Fruit fly (Drosophila melanogaster) whole organism, wandering third instar larva: ENCODE measurements around the gene SoxN.
A peak's percentile ranks its signal among the peaks of the same experiment; 100 is the strongest.

Experiments used
- Abd-B ChIP-seq: fragments of >200 bp; optimal IDR thresholded peaks from 2 replicates; lab custom pipeline; 2017; ENCODE audit warnings: missing biosample characterization, missing genetic modification characterization
- CG32264 ChIP-seq: fragments of 200-800 bp; sonication (Bioruptor generic); optimal IDR thresholded peaks from 2 replicates; lab custom pipeline; 2016; ENCODE audit warnings: missing biosample characterization, missing genetic modification characterization
- CG9705 ChIP-seq: fragments of 200-800 bp; sonication (Bioruptor generic); optimal IDR thresholded peaks from 2 replicates; lab custom pipeline; 2018; ENCODE audit warnings: missing biosample characterization, mild to moderate bottlenecking, missing genetic modification characterization
- CrebA ChIP-seq: fragments of 200-800 bp; sonication (Bioruptor generic); optimal IDR thresholded peaks from 2 replicates; lab custom pipeline; 2016; ENCODE audit warnings: missing biosample characterization, mild to moderate bottlenecking, missing genetic modification characterization, borderline replicate concordance
- Dfd ChIP-seq: fragments of >200 bp; optimal IDR thresholded peaks from 2 replicates; lab custom pipeline; 2017; ENCODE audit warnings: missing biosample characterization, missing genetic modification characterization
- Dif ChIP-seq: fragments of 200-275, 200-300 bp; sonication (Bioruptor generic); optimal IDR thresholded peaks from 2 replicates; lab custom pipeline; 2018; ENCODE audit warnings: missing biosample characterization, missing genetic modification characterization; ENCODE audit not compliant: partially characterized antibody
- GATAd ChIP-seq: sonication (Bioruptor generic); optimal IDR thresholded peaks from 2 replicates; lab custom pipeline; 2016; ENCODE audit warnings: missing biosample characterization, missing genetic modification characterization
- HLH106 ChIP-seq: fragments of 200-800 bp; optimal IDR thresholded peaks from 3 replicates; lab custom pipeline; 2019; ENCODE audit warnings: missing biosample characterization, mild to moderate bottlenecking, missing genetic modification characterization, moderate library complexity
- Hnf4 ChIP-seq: fragments of 200-800 bp; sonication (Bioruptor generic); optimal IDR thresholded peaks from 2 replicates; lab custom pipeline; 2016; ENCODE audit warnings: missing biosample characterization, mild to moderate bottlenecking, missing genetic modification characterization
- Hr78 ChIP-seq: fragments of >200 bp; optimal IDR thresholded peaks from 2 replicates; lab custom pipeline; 2017; ENCODE audit warnings: missing biosample characterization, missing genetic modification characterization
- Hr83 ChIP-seq: fragments of 200-300 bp; sonication (Bioruptor generic); optimal IDR thresholded peaks from 2 replicates; lab custom pipeline; 2016; ENCODE audit warnings: missing biosample characterization, mild to moderate bottlenecking, missing genetic modification characterization, moderate library complexity; ENCODE audit not compliant: poor library complexity, severe bottlenecking
- Jra ChIP-seq: sonication (Bioruptor generic); optimal IDR thresholded peaks from 2 replicates; lab custom pipeline; 2016; ENCODE audit warnings: missing biosample characterization, missing genetic modification characterization
- Mio ChIP-seq: sonication (Bioruptor generic); optimal IDR thresholded peaks from 2 replicates; lab custom pipeline; 2016; ENCODE audit warnings: missing biosample characterization, missing genetic modification characterization
- Myc ChIP-seq: fragments of >200 bp; optimal IDR thresholded peaks from 2 replicates; lab custom pipeline; 2017
- N ChIP-seq: fragments of >200 bp; optimal IDR thresholded peaks from 2 replicates; lab custom pipeline; 2018; ENCODE audit warnings: missing biosample characterization, missing external identifiers, missing genetic modification characterization
- OdsH ChIP-seq: fragments of 200-800 bp; sonication (Bioruptor generic); optimal IDR thresholded peaks from 2 replicates; lab custom pipeline; 2016; ENCODE audit warnings: missing biosample characterization, mild to moderate bottlenecking, missing genetic modification characterization
- Rel ChIP-seq, 2 experiments: fragments of 200-800 bp; sonication (Bioruptor generic) in 1 of 2; optimal IDR thresholded peaks; 2 replicates in 1 of 2; 3 replicates in 1 of 2; lab custom pipeline; 2016 to 2019; ENCODE audit warnings: mild to moderate bottlenecking in 2 of 2, missing biosample characterization in 2 of 2, missing genetic modification characterization in 2 of 2, moderate library complexity in 1 of 2
- Sp1 ChIP-seq: fragments of 200-800 bp; sonication (Bioruptor generic); optimal IDR thresholded peaks from 3 replicates; lab custom pipeline; 2019; ENCODE audit warnings: missing biosample characterization, mild to moderate bottlenecking, missing genetic modification characterization, moderate library complexity
- Vsx2 ChIP-seq: fragments of 200-300, 225-300 bp; sonication (Bioruptor generic); optimal IDR thresholded peaks from 2 replicates; lab custom pipeline; 2018; ENCODE audit warnings: missing biosample characterization, missing genetic modification characterization; ENCODE audit not compliant: partially characterized antibody
- br ChIP-seq: fragments of 200-800 bp; sonication (Bioruptor generic); optimal IDR thresholded peaks from 2 replicates; lab custom pipeline; 2016; ENCODE audit warnings: missing biosample characterization, missing genetic modification characterization
- brk ChIP-seq: fragments of 200-800 bp; sonication (Bioruptor generic); optimal IDR thresholded peaks from 2 replicates; lab custom pipeline; 2016; ENCODE audit warnings: missing biosample characterization, mild to moderate bottlenecking, missing genetic modification characterization
- dl ChIP-seq, 2 experiments: fragments of 175-275, 200-275 bp in 1 of 2; fragments of 200-275 bp in 1 of 2; sonication (Bioruptor generic); optimal IDR thresholded peaks; lab custom pipeline; 2018; ENCODE audit warnings: mild to moderate bottlenecking in 2 of 2, missing biosample characterization in 2 of 2, missing genetic modification characterization in 2 of 2, moderate library complexity in 2 of 2; ENCODE audit not compliant: partially characterized antibody in 2 of 2, insufficient read depth in 1 of 2
- dmrt93B ChIP-seq: fragments of 200-800 bp; sonication (Bioruptor generic); optimal IDR thresholded peaks from 2 replicates; lab custom pipeline; 2018; ENCODE audit warnings: missing biosample characterization, mild to moderate bottlenecking, missing genetic modification characterization
- ey ChIP-seq: fragments of 200-800 bp; sonication (Bioruptor generic); optimal IDR thresholded peaks from 2 replicates; lab custom pipeline; 2016; ENCODE audit warnings: missing biosample characterization, missing genetic modification characterization
- foxo ChIP-seq, 2 experiments: fragments of 200-800 bp; sonication (Bioruptor generic); optimal IDR thresholded peaks; 2 replicates in 1 of 2; 3 replicates in 1 of 2; lab custom pipeline; 2016 to 2017; ENCODE audit warnings: missing biosample characterization in 2 of 2, missing genetic modification characterization in 2 of 2
- fru ChIP-seq: fragments of 200-800 bp; sonication (Bioruptor generic); optimal IDR thresholded peaks from 3 replicates; lab custom pipeline; 2016; ENCODE audit warnings: missing biosample characterization, mild to moderate bottlenecking, missing genetic modification characterization
- h ChIP-seq: fragments of 200-800 bp; sonication (Bioruptor generic); optimal IDR thresholded peaks from 3 replicates; lab custom pipeline; 2016; ENCODE audit warnings: missing biosample characterization, mild to moderate bottlenecking, missing genetic modification characterization
- jim ChIP-seq: fragments of 175-275, 200-325 bp; sonication (Bioruptor generic); optimal IDR thresholded peaks from 2 replicates; lab custom pipeline; 2016; ENCODE audit warnings: missing biosample characterization, mild to moderate bottlenecking, missing genetic modification characterization
- lola ChIP-seq: fragments of >200 bp; optimal IDR thresholded peaks from 2 replicates; lab custom pipeline; 2017; ENCODE audit warnings: missing biosample characterization, missing genetic modification characterization
- pan ChIP-seq: fragments of >200 bp; optimal IDR thresholded peaks from 2 replicates; lab custom pipeline; 2017
- psq ChIP-seq: fragments of 200-800 bp; sonication (Bioruptor generic); optimal IDR thresholded peaks from 3 replicates; lab custom pipeline; 2017; ENCODE audit warnings: missing biosample characterization, mild to moderate bottlenecking, missing genetic modification characterization, moderate library complexity
- rgr ChIP-seq: fragments of 200-800 bp; sonication (Bioruptor generic); optimal IDR thresholded peaks from 3 replicates; lab custom pipeline; 2016; ENCODE audit warnings: missing biosample characterization, mild to moderate bottlenecking, missing genetic modification characterization
- sage ChIP-seq: fragments of 200-800 bp; sonication (Bioruptor generic); optimal IDR thresholded peaks from 2 replicates; lab custom pipeline; 2016; ENCODE audit warnings: missing biosample characterization, mild to moderate bottlenecking, missing genetic modification characterization
- sv ChIP-seq: fragments of 200-800 bp; sonication (Bioruptor generic); optimal IDR thresholded peaks from 3 replicates; lab custom pipeline; 2016; ENCODE audit warnings: missing biosample characterization, missing genetic modification characterization
- tai ChIP-seq: sonication (Bioruptor generic); optimal IDR thresholded peaks from 2 replicates; lab custom pipeline; 2016; ENCODE audit warnings: missing biosample characterization, missing genetic modification characterization
- usp ChIP-seq: fragments of >200 bp; optimal IDR thresholded peaks from 2 replicates; lab custom pipeline; 2017; ENCODE audit warnings: missing biosample characterization, missing genetic modification characterization
- woc ChIP-seq: sonication (Bioruptor generic); optimal IDR thresholded peaks from 2 replicates; lab custom pipeline; 2016; ENCODE audit warnings: missing biosample characterization, mild to moderate bottlenecking, missing genetic modification characterization

The SoxN gene

DNA sequence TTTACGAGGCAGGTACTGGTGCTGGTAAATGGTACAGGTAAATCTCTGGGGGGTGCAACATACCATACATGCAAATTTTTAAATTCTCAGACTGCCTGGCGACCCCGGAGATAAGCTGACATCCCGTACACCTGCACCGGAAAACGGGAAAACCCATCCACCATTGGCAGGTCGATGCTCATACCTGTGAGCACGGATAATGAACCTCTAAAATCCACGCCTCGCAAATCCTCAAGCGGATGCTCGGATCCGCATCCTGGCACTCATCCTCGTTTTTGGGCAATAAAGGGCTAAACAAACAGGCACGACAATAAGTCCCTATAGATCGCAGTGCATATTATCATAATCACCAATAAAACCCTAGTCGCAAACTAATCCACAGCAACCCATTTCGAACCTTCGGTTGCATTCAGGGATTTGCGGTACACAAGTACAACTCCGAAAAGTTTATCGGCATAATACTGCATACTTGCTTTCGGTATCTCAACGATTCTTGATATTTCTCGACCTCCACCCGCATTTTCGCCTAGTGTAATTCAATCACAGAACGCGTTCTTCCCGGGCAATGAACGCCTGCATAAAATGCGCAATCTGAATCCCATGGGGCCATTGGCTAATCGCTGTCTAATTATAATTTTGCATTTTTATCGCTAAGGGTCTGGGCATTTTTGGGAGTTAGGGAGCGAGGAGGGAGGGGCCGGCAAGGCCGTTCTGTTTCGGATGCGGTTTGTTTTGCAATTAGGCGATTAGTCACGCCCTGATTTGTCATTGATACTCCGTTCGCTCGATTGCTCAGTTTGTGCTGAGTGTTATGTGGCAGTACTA, 7.2 kb downstream of the SoxN start:
- no peak for TF ChIP-seq sv (GFP tag; lab: Kevin White, UChicago)
- TF ChIP-seq rgr (GFP tag; lab: Kevin White, UChicago), result no peak
- TF ChIP-seq jim (GFP tag; lab: Kevin White, UChicago), result no peak
- TF ChIP-seq Hr83, result no peak
- no peak for TF ChIP-seq usp (GFP tag; lab: Kevin White, UChicago)
- TF ChIP-seq Hr78 (GFP tag; lab: Kevin White, UChicago), result no peak
- no peak for TF ChIP-seq foxo (GFP tag; optimal IDR thresholded peaks at IDR 0.05; lab: Kevin White, UChicago)
- no peak for TF ChIP-seq CG9705 (GFP tag; lab: Kevin White, UChicago)
- no peak for TF ChIP-seq HLH106 (tag; lab: Kevin White, UChicago)
- TF ChIP-seq Myc (lab: Kevin White, UChicago), result no peak
- no peak for TF ChIP-seq GATAd
- no peak for TF ChIP-seq tai (GFP tag; lab: Kevin White, UChicago)
- TF ChIP-seq CrebA (GFP tag; lab: Kevin White, UChicago), result no peak
- TF ChIP-seq N, result no peak
- no peak for TF ChIP-seq lola (GFP tag; lab: Kevin White, UChicago)
- no peak for TF ChIP-seq pan (lab: Kevin White, UChicago)

DNA sequence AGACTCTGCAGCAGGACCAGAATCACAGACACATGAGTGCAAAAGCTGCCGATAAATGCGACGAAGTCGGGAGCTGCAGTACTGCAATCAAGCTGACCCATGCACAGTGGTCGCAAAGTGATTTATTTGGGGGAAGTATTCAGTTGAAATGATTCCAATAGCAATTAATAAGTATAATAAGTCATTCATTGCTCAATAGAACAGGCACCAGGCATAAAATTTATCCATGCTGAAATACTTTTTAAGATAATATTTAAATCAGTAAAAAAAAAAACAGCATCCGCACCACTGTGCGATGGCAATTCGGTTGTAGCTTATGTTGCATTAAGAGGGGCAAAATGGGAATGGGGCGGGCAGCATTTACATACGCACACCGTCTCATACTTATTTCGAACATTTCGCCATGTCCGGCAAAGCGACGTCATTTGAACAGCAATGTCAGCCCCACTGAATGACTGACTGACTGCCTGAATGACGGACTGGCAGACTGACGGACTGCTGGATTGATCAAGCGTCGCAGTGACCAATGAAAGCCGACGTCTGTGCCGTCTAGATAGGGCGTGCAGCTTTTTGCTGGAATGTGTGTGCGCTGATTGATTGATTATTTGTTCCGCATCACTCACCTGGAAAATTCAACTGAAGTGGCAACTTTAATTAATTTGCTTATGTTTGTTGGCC, 9.5 kb downstream of the SoxN start:
- TF ChIP-seq sv (GFP tag; lab: Kevin White, UChicago) (no peak), Myc (lab: Kevin White, UChicago) (no peak), usp (GFP tag; lab: Kevin White, UChicago) (no peak), Hnf4 (peak; percentile 28), sage (GFP tag; lab: Kevin White, UChicago) (peak; percentile 74), Hr78 (GFP tag; lab: Kevin White, UChicago) (no peak), Jra (GFP tag; lab: Kevin White, UChicago) (no peak), Abd-B (GFP tag; lab: Kevin White, UChicago) (no peak), N (no peak), Sp1 (peak; percentile 32), Mio (GFP tag; lab: Kevin White, UChicago) (no peak), woc (GFP tag; lab: Kevin White, UChicago) (peak; percentile 77), dl (GFP tag; optimal IDR thresholded peaks at IDR 0.05; lab: Kevin White, UChicago; ENCODE audit: insufficient read depth in 1 of 2, partially characterized antibody in 2 of 2) (no peak), Rel (GFP tag; optimal IDR thresholded peaks at IDR 0.05; lab: Kevin White, UChicago) (peak; percentile 15), Rel (tag; optimal IDR thresholded peaks at IDR 0.05; lab: Kevin White, UChicago) (no peak), foxo (GFP tag; optimal IDR thresholded peaks at IDR 0.05; lab: Kevin White, UChicago) (peak in 1 of 2 experiments; percentile 86), rgr (GFP tag; lab: Kevin White, UChicago) (peak; percentile 38), HLH106 (tag; lab: Kevin White, UChicago) (peak; percentile 17), brk (GFP tag; lab: Kevin White, UChicago) (no peak), ey (peak; percentile 26), Dif (GFP tag; lab: Kevin White, UChicago) (no peak), CG32264 (peak; percentile 49), psq (GFP tag; lab: Kevin White, UChicago) (peak; percentile 14), tai (GFP tag; lab: Kevin White, UChicago) (no peak), Vsx2 (GFP tag; lab: Kevin White, UChicago) (no peak), br (GFP tag; lab: Kevin White, UChicago) (peak; percentile 39), h (GFP tag; lab: Kevin White, UChicago) (peak; percentile 84), OdsH (peak; percentile 50), fru (GFP tag; lab: Kevin White, UChicago) (peak; percentile 52), Dfd (GFP tag; lab: Kevin White, UChicago) (no peak), dmrt93B (no peak)
